Fruit fly (Drosophila melanogaster) whole organism, prepupa: ENCODE measurements around the gene CG14355.

Source experiments
- CG11762 ChIP-seq: fragments of 200-800 bp; sonication (Bioruptor generic); optimal IDR thresholded peaks from 3 replicates; lab custom pipeline; 2016; ENCODE audit warnings: missing biosample characterization, missing genetic modification characterization; ENCODE audit not compliant: insufficient read depth
- CG11902 ChIP-seq: fragments of 200-800 bp; sonication (Bioruptor generic); optimal IDR thresholded peaks from 3 replicates; lab custom pipeline; 2016; ENCODE audit warnings: missing biosample characterization, missing genetic modification characterization
- CG1621 ChIP-seq: fragments of 200-800 bp; sonication (Bioruptor generic); optimal IDR thresholded peaks from 3 replicates; lab custom pipeline; 2018; ENCODE audit warnings: missing biosample characterization, mild to moderate bottlenecking, missing genetic modification characterization
- CG4318 ChIP-seq: fragments of 200-800 bp; sonication (Bioruptor generic); optimal IDR thresholded peaks from 3 replicates; lab custom pipeline; 2017; ENCODE audit warnings: missing biosample characterization, mild to moderate bottlenecking, missing genetic modification characterization
- CG6163 ChIP-seq: fragments of 200-800 bp; sonication (Bioruptor generic); IDR thresholded peaks from 3 replicates; pipeline ENCODE4 v1.3.6; 2022; ENCODE audit warnings: missing biosample characterization, missing genetic modification characterization
- CG6854 ChIP-seq: fragments of 200-800 bp; sonication (Bioruptor generic); optimal IDR thresholded peaks from 2 replicates; lab custom pipeline; 2017; ENCODE audit warnings: missing biosample characterization, mild to moderate bottlenecking, missing genetic modification characterization
- Ets21C ChIP-seq: fragments of 200-800 bp; sonication (Bioruptor generic); optimal IDR thresholded peaks from 3 replicates; lab custom pipeline; 2016; ENCODE audit warnings: missing biosample characterization, missing genetic modification characterization
- Gug ChIP-seq: fragments of 200-800 bp; sonication (Bioruptor generic); IDR thresholded peaks from 2 replicates; pipeline ENCODE4 v1.3.6; 2022; ENCODE audit warnings: missing biosample characterization, missing genetic modification characterization
- Hr39 ChIP-seq: fragments of 200-800 bp; sonication (Bioruptor generic); optimal IDR thresholded peaks from 2 replicates; lab custom pipeline; 2016; ENCODE audit warnings: missing biosample characterization, missing genetic modification characterization
- Lpt ChIP-seq: fragments of 200-800 bp; sonication (Bioruptor generic); optimal IDR thresholded peaks from 3 replicates; lab custom pipeline; 2016; ENCODE audit warnings: missing biosample characterization, missing genetic modification characterization
- Sox102F ChIP-seq: fragments of 200-800 bp; sonication (Bioruptor generic); optimal IDR thresholded peaks from 2 replicates; lab custom pipeline; 2016; ENCODE audit warnings: missing biosample characterization, mild to moderate bottlenecking, missing genetic modification characterization
- eg ChIP-seq: fragments of 200-800 bp; sonication (Bioruptor generic); IDR thresholded peaks from 3 replicates; pipeline ENCODE4 v1.3.6; 2022; ENCODE audit warnings: missing biosample characterization, missing genetic modification characterization
- lz ChIP-seq: fragments of 200-800 bp; sonication (Bioruptor generic); optimal IDR thresholded peaks from 3 replicates; lab custom pipeline; 2016; ENCODE audit warnings: missing biosample characterization, missing genetic modification characterization
- pdm3 ChIP-seq: fragments of 200-800 bp; sonication (Bioruptor generic); optimal IDR thresholded peaks from 3 replicates; lab custom pipeline; 2016; ENCODE audit warnings: missing biosample characterization, missing genetic modification characterization

DNA sequence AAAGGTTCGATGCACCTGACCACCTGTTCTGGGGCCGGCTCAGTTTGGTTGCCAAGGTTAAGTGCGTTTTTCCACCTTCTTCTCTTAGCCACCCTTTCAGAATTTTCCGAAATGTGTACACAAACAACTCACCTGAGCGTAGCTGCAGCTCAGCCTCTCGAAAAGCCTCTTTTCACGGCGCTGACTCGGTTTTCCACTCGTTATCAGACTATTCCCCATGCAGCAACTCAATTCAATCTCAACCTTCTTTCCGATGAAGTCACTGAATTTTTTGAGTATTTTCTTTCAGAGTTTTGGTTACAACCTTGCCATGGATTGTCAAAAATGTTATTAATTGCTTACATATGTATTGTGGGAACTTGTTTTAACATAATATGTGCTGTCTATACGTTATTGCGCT is 44.1 kb downstream of the CG14355 start:
- no peak for TF ChIP-seq pdm3 (GFP tag; lab: Kevin White, UChicago)
- TF ChIP-seq Sox102F (GFP tag; lab: Kevin White, UChicago): no peak
- no peak for TF ChIP-seq lz (GFP tag; lab: Kevin White, UChicago)
- TF ChIP-seq CG1621 (tag; lab: Kevin White, UChicago): no peak
- TF ChIP-seq Gug (GFP tag; lab: Robert Waterston, UW): no peak
- no peak for TF ChIP-seq CG11762 (GFP tag; lab: Kevin White, UChicago)
- TF ChIP-seq CG6163 (GFP tag; lab: Robert Waterston, UW): no peak
- no peak for TF ChIP-seq CG11902 (GFP tag; lab: Kevin White, UChicago)
- TF ChIP-seq CG4318: no peak
- no peak for TF ChIP-seq Hr39 (GFP tag; lab: Kevin White, UChicago)
- no peak for TF ChIP-seq eg (GFP tag; lab: Robert Waterston, UW)
- TF ChIP-seq Ets21C (GFP tag; lab: Kevin White, UChicago): no peak
- TF ChIP-seq Lpt (GFP tag; lab: Kevin White, UChicago): no peak
- TF ChIP-seq CG6854 (GFP tag; lab: Kevin White, UChicago): no peak
